Fruit fly (Drosophila melanogaster) whole organism, embryonic: ENCODE measurements around the gene Obp99d.

Source experiments
- Bdp1 ChIP-seq: fragments of 200-800 bp; sonication (Bioruptor generic); optimal IDR thresholded peaks from 3 replicates; lab custom pipeline; 2016; ENCODE audit warnings: missing biosample characterization, missing genetic modification characterization
- Bgb ChIP-seq: fragments of 200-800 bp; sonication (Bioruptor generic); IDR thresholded peaks from 2 replicates; pipeline ENCODE4 v1.3.6; 2022; ENCODE audit warnings: missing biosample characterization, missing genetic modification characterization; ENCODE audit not compliant: partially characterized antibody
- CG10462 ChIP-seq: fragments of 200-800 bp; sonication (Bioruptor generic); optimal IDR thresholded peaks from 2 replicates; lab custom pipeline; 2016; ENCODE audit warnings: missing biosample characterization, missing genetic modification characterization
- CG12104 ChIP-seq: fragments of 200-800 bp; sonication (Bioruptor generic); optimal IDR thresholded peaks from 3 replicates; lab custom pipeline; 2016; ENCODE audit warnings: missing biosample characterization, missing genetic modification characterization
- CG12236 ChIP-seq: fragments of 200-800 bp; sonication (Bioruptor generic); optimal IDR thresholded peaks from 2 replicates; lab custom pipeline; 2016; ENCODE audit warnings: missing biosample characterization, missing genetic modification characterization
- CG12659 ChIP-seq: fragments of 200-800 bp; sonication (Bioruptor generic); optimal IDR thresholded peaks from 3 replicates; lab custom pipeline; 2017; ENCODE audit warnings: mild to moderate bottlenecking, missing biosample characterization, missing genetic modification reagents, missing genetic modification characterization
- CG13894 ChIP-seq: fragments of 200-800 bp; sonication (Bioruptor generic); optimal IDR thresholded peaks from 3 replicates; lab custom pipeline; 2018; ENCODE audit warnings: missing biosample characterization, mild to moderate bottlenecking, missing genetic modification characterization, moderate library complexity
- CG15601 ChIP-seq: fragments of 200-800 bp; sonication (Bioruptor generic); optimal IDR thresholded peaks from 3 replicates; lab custom pipeline; 2019; ENCODE audit warnings: missing biosample characterization, mild to moderate bottlenecking, missing genetic modification characterization, moderate library complexity
- CG2116 ChIP-seq: fragments of 200-800 bp; sonication (Bioruptor generic); optimal IDR thresholded peaks from 3 replicates; lab custom pipeline; 2018; ENCODE audit warnings: missing biosample characterization, mild to moderate bottlenecking, missing genetic modification characterization
- CG31441 ChIP-seq: fragments of 200-800 bp; sonication (Bioruptor generic); IDR thresholded peaks from 2 replicates; pipeline ENCODE4 v1.3.6; 2022; ENCODE audit warnings: missing biosample characterization, missing genetic modification characterization
- CG3163 ChIP-seq: fragments of 200-800 bp; sonication (Bioruptor generic); optimal IDR thresholded peaks from 3 replicates; lab custom pipeline; 2016; ENCODE audit warnings: missing biosample characterization, missing genetic modification characterization
- CG3847 ChIP-seq: fragments of 200-800 bp; sonication (Bioruptor generic); IDR thresholded peaks from 2 replicates; pipeline ENCODE4 v1.3.6; 2022; ENCODE audit warnings: missing biosample characterization, missing genetic modification characterization
- CG7372 ChIP-seq: fragments of 200-800 bp; sonication (Bioruptor generic); IDR thresholded peaks from 2 replicates; pipeline ENCODE4 v1.3.6; 2022; ENCODE audit warnings: missing biosample characterization, missing genetic modification characterization
- CG8290 ChIP-seq, 3 experiments: fragments of 200-800 bp; sonication (Bioruptor generic); optimal IDR thresholded peaks; 2 replicates each; lab custom pipeline; 2016 to 2019; ENCODE audit warnings: missing biosample characterization in 3 of 3, missing genetic modification characterization in 3 of 3, mild to moderate bottlenecking in 2 of 3, moderate library complexity in 1 of 3
- Camta ChIP-seq: fragments of 200-800 bp; sonication (Bioruptor generic); optimal IDR thresholded peaks from 2 replicates; lab custom pipeline; 2016; ENCODE audit warnings: missing biosample characterization, missing genetic modification characterization
- D19B ChIP-seq: fragments of 200-800 bp; sonication (Bioruptor generic); optimal IDR thresholded peaks from 2 replicates; lab custom pipeline; 2017; ENCODE audit warnings: missing biosample characterization, mild to moderate bottlenecking, missing genetic modification characterization
- Dbx ChIP-seq: fragments of 200-800 bp; sonication (Bioruptor generic); IDR thresholded peaks from 3 replicates; pipeline ENCODE4 v1.3.6; 2022; ENCODE audit warnings: missing biosample characterization, missing genetic modification characterization
- Doc2 ChIP-seq: fragments of 200-800 bp; sonication (Bioruptor generic); IDR thresholded peaks from 2 replicates; pipeline ENCODE4 v1.3.6; 2022; ENCODE audit warnings: missing biosample characterization, missing genetic modification characterization
- Doc3 ChIP-seq: fragments of 200-800 bp; sonication (Bioruptor generic); IDR thresholded peaks from 3 replicates; pipeline ENCODE4 v1.3.6; 2022; ENCODE audit warnings: missing biosample characterization, missing genetic modification characterization; ENCODE audit not compliant: partially characterized antibody
- Drgx ChIP-seq: fragments of 200-800 bp; sonication (Bioruptor generic); IDR thresholded peaks from 2 replicates; pipeline ENCODE4 v1.3.6; 2022; ENCODE audit warnings: missing biosample characterization, missing genetic modification characterization
- Ets97D ChIP-seq: fragments of 200-800 bp; sonication (Bioruptor generic); optimal IDR thresholded peaks from 3 replicates; lab custom pipeline; 2016; ENCODE audit warnings: missing biosample characterization, missing genetic modification characterization
- Hr39 ChIP-seq: fragments of >200 bp; optimal IDR thresholded peaks from 2 replicates; lab custom pipeline; 2017
- Hr51 ChIP-seq, 2 experiments: fragments of 200-800 bp; sonication (Bioruptor generic); optimal IDR thresholded peaks; 2 replicates in 1 of 2; 3 replicates in 1 of 2; lab custom pipeline; 2016 to 2018; ENCODE audit warnings: missing biosample characterization in 2 of 2, missing genetic modification characterization in 2 of 2, mild to moderate bottlenecking in 1 of 2, moderate library complexity in 1 of 2
- Kr ChIP-seq: fragments of 200-800 bp; sonication (Bioruptor generic); optimal IDR thresholded peaks from 2 replicates; lab custom pipeline; 2017; ENCODE audit warnings: missing biosample characterization, mild to moderate bottlenecking, missing genetic modification characterization
- Lpt ChIP-seq: fragments of >200 bp; optimal IDR thresholded peaks from 2 replicates; lab custom pipeline; 2018; ENCODE audit warnings: missing biosample characterization, missing genetic modification characterization
- Myb ChIP-seq: fragments of 200-800 bp; sonication (Bioruptor generic); optimal IDR thresholded peaks from 2 replicates; lab custom pipeline; 2016; ENCODE audit warnings: missing biosample characterization, missing genetic modification characterization
- NC2α ChIP-seq: fragments of 200-800 bp; sonication (Bioruptor generic); optimal IDR thresholded peaks from 2 replicates; lab custom pipeline; 2016; ENCODE audit warnings: missing biosample characterization, missing genetic modification characterization
- Pdp1 ChIP-seq, 2 experiments: fragments of 200-800 bp; sonication (Bioruptor generic); optimal IDR thresholded peaks; 3 replicates each; lab custom pipeline; 2016; ENCODE audit warnings: missing biosample characterization in 2 of 2, missing genetic modification characterization in 2 of 2, mild to moderate bottlenecking in 1 of 2, moderate library complexity in 1 of 2
- Poxn ChIP-seq: fragments of 200-800 bp; sonication (Bioruptor generic); IDR thresholded peaks from 2 replicates; pipeline ENCODE4 v1.3.6; 2022; ENCODE audit warnings: missing biosample characterization, missing genetic modification characterization
- Ssrp ChIP-seq: fragments of 200-800 bp; sonication (Bioruptor generic); optimal IDR thresholded peaks from 2 replicates; lab custom pipeline; 2018; ENCODE audit warnings: missing biosample characterization, mild to moderate bottlenecking, missing genetic modification characterization, moderate library complexity
- Taf1 ChIP-seq: fragments of 200-800 bp; sonication (Bioruptor generic); IDR thresholded peaks from 2 replicates; pipeline ENCODE4 v1.3.6; 2022; ENCODE audit warnings: missing biosample characterization, missing genetic modification characterization
- Tbp ChIP-seq: fragments of >200 bp; optimal IDR thresholded peaks from 2 replicates; lab custom pipeline; 2018; ENCODE audit warnings: missing biosample characterization, missing genetic modification characterization
- YL-1 ChIP-seq: fragments of 200-800 bp; sonication (Bioruptor generic); optimal IDR thresholded peaks from 3 replicates; lab custom pipeline; 2017; ENCODE audit warnings: missing biosample characterization, mild to moderate bottlenecking, missing genetic modification characterization
- ab ChIP-seq: fragments of 200-800 bp; sonication (Bioruptor generic); optimal IDR thresholded peaks from 2 replicates; lab custom pipeline; 2016; ENCODE audit warnings: missing biosample characterization, missing genetic modification characterization
- ash1 ChIP-seq: fragments of 200-800 bp; sonication (Bioruptor generic); optimal IDR thresholded peaks from 2 replicates; lab custom pipeline; 2018; ENCODE audit warnings: missing biosample characterization, mild to moderate bottlenecking, missing genetic modification characterization
- ato ChIP-seq: fragments of 200-800 bp; sonication (Bioruptor generic); IDR thresholded peaks from 2 replicates; pipeline ENCODE4 v1.3.6; 2022; ENCODE audit warnings: missing biosample characterization, missing genetic modification characterization; ENCODE audit not compliant: partially characterized antibody
- bbx ChIP-seq: fragments of 200-800 bp; sonication (Bioruptor generic); IDR thresholded peaks from 2 replicates; pipeline ENCODE4 v1.3.6; 2022; ENCODE audit warnings: missing biosample characterization, missing genetic modification characterization; ENCODE audit not compliant: partially characterized antibody
- bigmax ChIP-seq: fragments of 200-800 bp; sonication (Bioruptor generic); optimal IDR thresholded peaks from 2 replicates; lab custom pipeline; 2018; ENCODE audit warnings: missing biosample characterization, mild to moderate bottlenecking, missing genetic modification characterization
- da ChIP-seq: fragments of 200-800 bp; sonication (Bioruptor generic); optimal IDR thresholded peaks from 2 replicates; lab custom pipeline; 2016; ENCODE audit warnings: missing biosample characterization, missing genetic modification characterization
- dpn ChIP-seq, 2 experiments: fragments of 200-800 bp; sonication (Bioruptor generic); optimal IDR thresholded peaks; 3 replicates each; lab custom pipeline; 2016; ENCODE audit warnings: missing biosample characterization in 2 of 2, missing genetic modification characterization in 2 of 2
- jing ChIP-seq: fragments of 200-800 bp; sonication (Bioruptor generic); optimal IDR thresholded peaks from 2 replicates; lab custom pipeline; 2018; ENCODE audit warnings: missing biosample characterization, mild to moderate bottlenecking, missing genetic modification characterization
- mld ChIP-seq: fragments of 200-800 bp; sonication (Bioruptor generic); IDR thresholded peaks from 3 replicates; pipeline ENCODE4 v1.3.6; 2022; ENCODE audit warnings: missing biosample characterization, missing genetic modification characterization; ENCODE audit not compliant: partially characterized antibody
- ro ChIP-seq: fragments of 200-800 bp; sonication (Bioruptor generic); IDR thresholded peaks from 2 replicates; pipeline ENCODE4 v1.3.6; 2022; ENCODE audit warnings: missing biosample characterization, missing genetic modification characterization
- seq ChIP-seq: fragments of 200-800 bp; sonication (Bioruptor generic); IDR thresholded peaks from 2 replicates; pipeline ENCODE4 v1.3.6; 2022; ENCODE audit warnings: missing biosample characterization, missing genetic modification characterization
- sr ChIP-seq: fragments of 200-800 bp; sonication (Bioruptor generic); IDR thresholded peaks from 3 replicates; pipeline ENCODE4 v1.3.6; 2022; ENCODE audit warnings: missing biosample characterization, missing genetic modification characterization
- ssp ChIP-seq: fragments of 200-800 bp; sonication (Bioruptor generic); IDR thresholded peaks from 2 replicates; pipeline ENCODE4 v1.3.6; 2022; ENCODE audit warnings: missing biosample characterization, missing genetic modification characterization
- trh ChIP-seq: fragments of 200-800 bp; sonication (Bioruptor generic); optimal IDR thresholded peaks from 2 replicates; lab custom pipeline; 2016; ENCODE audit warnings: missing biosample characterization, missing genetic modification characterization
- unpg ChIP-seq: fragments of 200-800 bp; sonication (Bioruptor generic); optimal IDR thresholded peaks from 3 replicates; lab custom pipeline; 2018; ENCODE audit warnings: missing biosample characterization, mild to moderate bottlenecking, missing genetic modification characterization, moderate library complexity
- usp ChIP-seq: fragments of >200 bp; optimal IDR thresholded peaks from 2 replicates; lab custom pipeline; 2017; ENCODE audit warnings: missing biosample characterization, missing genetic modification characterization
- zen2 ChIP-seq: fragments of 200-800 bp; sonication (Bioruptor generic); IDR thresholded peaks from 3 replicates; pipeline ENCODE4 v1.3.6; 2022; ENCODE audit warnings: missing biosample characterization, missing genetic modification characterization; ENCODE audit not compliant: partially characterized antibody

Gene Obp99d

DNA sequence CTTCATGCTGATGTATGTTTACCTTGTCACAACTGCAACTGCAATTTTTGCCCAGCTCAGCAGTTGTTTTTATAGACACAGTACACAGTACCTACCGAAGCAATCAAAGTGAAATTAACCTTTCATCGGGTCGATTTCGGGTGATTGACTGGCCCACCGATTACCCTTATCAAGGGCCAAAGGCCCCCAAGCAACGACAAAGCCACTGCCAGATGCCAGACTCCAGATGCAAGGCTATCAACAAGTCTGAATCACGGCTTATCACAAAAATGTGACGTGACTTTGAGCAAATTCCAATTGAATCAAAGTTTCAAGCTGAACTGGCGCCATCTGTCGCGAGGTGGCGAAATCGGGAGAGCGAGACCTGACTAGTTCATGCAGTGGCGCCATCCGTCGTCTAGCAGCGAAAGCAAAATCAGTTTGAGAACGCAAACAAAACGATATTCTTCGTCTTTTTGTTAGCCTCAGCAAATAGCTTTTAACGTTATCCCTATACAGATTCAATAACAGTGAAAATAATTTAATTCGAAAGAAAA, 2.5 kb downstream of the Obp99d start, which contains the start of gene Obp99b (continued):
- TF ChIP-seq NC2α (GFP tag; lab: Kevin White, UChicago): peak; percentile 65
- no peak for TF ChIP-seq Lpt (GFP tag; lab: Kevin White, UChicago)
- no peak for TF ChIP-seq Doc3
- no peak for TF ChIP-seq Poxn (GFP tag; lab: Robert Waterston, UW)
- TF ChIP-seq CG12236: peak; percentile 66
- TF ChIP-seq usp (GFP tag; lab: Kevin White, UChicago): no peak
- peak; percentile 73 for TF ChIP-seq Camta (GFP tag; lab: Kevin White, UChicago)
- peak; percentile 60 for TF ChIP-seq trh (GFP tag; lab: Kevin White, UChicago)
- TF ChIP-seq seq (GFP tag; lab: Robert Waterston, UW): peak; percentile 64; the same call in 1 of the 2 replicates
- TF ChIP-seq jing: peak; percentile 76
- TF ChIP-seq sr: peak; percentile 73; the same call in 2 of the 3 replicates
- peak; percentile 20 for TF ChIP-seq CG3163
- peak; percentile 63 for TF ChIP-seq CG12104 (GFP tag; lab: Kevin White, UChicago)
- peak; percentile 76 for TF ChIP-seq Drgx (GFP tag; lab: Robert Waterston, UW)
- no peak for TF ChIP-seq ab (GFP tag; lab: Kevin White, UChicago)
- no peak for TF ChIP-seq Ets97D (GFP tag; lab: Kevin White, UChicago)
- TF ChIP-seq CG31441 (GFP tag; lab: Robert Waterston, UW): peak; percentile 53
- TF ChIP-seq Bgb (GFP tag; lab: Robert Waterston, UW): no peak
- peak; percentile 54 for TF ChIP-seq D19B (GFP tag; lab: Kevin White, UChicago)
- peak; percentile 62 for TF ChIP-seq CG15601 (tag; lab: Kevin White, UChicago)
- TF ChIP-seq bigmax (GFP tag; lab: Kevin White, UChicago): peak; percentile 32
- no peak for TF ChIP-seq Taf1 (GFP tag; lab: Robert Waterston, UW)
- TF ChIP-seq Ssrp (tag; lab: Kevin White, UChicago): peak; percentile 35
- TF ChIP-seq Hr51 (GFP tag; optimal IDR thresholded peaks at IDR 0.05; lab: Kevin White, UChicago): peak; percentile 42 to 66
- TF ChIP-seq da (GFP tag; lab: Kevin White, UChicago): peak; percentile 25
- no peak for TF ChIP-seq CG13894 (tag; lab: Kevin White, UChicago)
- peak; percentile 46 for TF ChIP-seq Myb (GFP tag; lab: Kevin White, UChicago)
- TF ChIP-seq unpg (GFP tag; lab: Kevin White, UChicago): peak; percentile 80
- TF ChIP-seq Kr: peak; percentile 12
- no peak for TF ChIP-seq ash1 (GFP tag; lab: Kevin White, UChicago)
- TF ChIP-seq Tbp (GFP tag; lab: Kevin White, UChicago): no peak
- no peak for TF ChIP-seq Hr39 (lab: Kevin White, UChicago)
- TF ChIP-seq YL-1 (GFP tag; lab: Kevin White, UChicago): peak; percentile 52
- peak; percentile 71 for TF ChIP-seq Bdp1 (GFP tag; lab: Kevin White, UChicago)
- peak; percentile 49 for TF ChIP-seq CG12659
- TF ChIP-seq Doc2 (GFP tag; lab: Robert Waterston, UW): 0 out of 2 replicates have a peak, but pooled peaks have one; percentile 34
- TF ChIP-seq Dbx (GFP tag; lab: Robert Waterston, UW): peak; percentile 68; the same call in 2 of the 3 replicates
- no peak for TF ChIP-seq bbx
- TF ChIP-seq Pdp1 (GFP tag; optimal IDR thresholded peaks at IDR 0.05; lab: Kevin White, UChicago): peak; percentile 54 to 78
- peak; percentile 64 for TF ChIP-seq CG3847 (GFP tag; lab: Robert Waterston, UW)
- no peak for TF ChIP-seq mld (GFP tag; lab: Robert Waterston, UW)
- TF ChIP-seq CG7372: peak; percentile 60; the same call in 1 of the 2 replicates
- TF ChIP-seq zen2 (GFP tag; lab: Robert Waterston, UW): no peak
- TF ChIP-seq dpn (GFP tag; optimal IDR thresholded peaks at IDR 0.05; lab: Kevin White, UChicago): peak; percentile 76 to 78
- TF ChIP-seq ssp (GFP tag; lab: Robert Waterston, UW): peak; percentile 67
- TF ChIP-seq ato (GFP tag; lab: Robert Waterston, UW): no peak
- TF ChIP-seq CG10462 (GFP tag; lab: Kevin White, UChicago): peak; percentile 9
- peak; percentile 23 for TF ChIP-seq CG2116 (GFP tag; lab: Kevin White, UChicago)
- peak; percentile 45; the same call in 1 of the 2 replicates for TF ChIP-seq ro
- peak; percentile 44 for TF ChIP-seq CG8290 (GFP tag; optimal IDR thresholded peaks at IDR 0.05; lab: Kevin White, UChicago)
- TF ChIP-seq CG8290 (tag; optimal IDR thresholded peaks at IDR 0.05; lab: Kevin White, UChicago): peak; percentile 73 to 87
